Worm (Caenorhabditis elegans) whole organism, early embryonic: ENCODE measurements around the gene egli-1.

Experiments
- B0310.2 ChIP-seq: sonication (generic microtip); optimal IDR thresholded peaks from 2 replicates; lab custom pipeline; 2016; ENCODE audit warnings: mild to moderate bottlenecking, missing genetic modification characterization, missing compliant biosample characterization
- ama-1 ChIP-seq: fragments of 150-350 bp; optimal IDR thresholded peaks from 2 replicates; lab custom pipeline; 2014
- ceh-36 ChIP-seq: sonication (generic microtip); optimal IDR thresholded peaks from 2 replicates; lab custom pipeline; 2016; ENCODE audit warnings: missing genetic modification characterization, inconsistent platforms, missing compliant biosample characterization
- hmg-4 ChIP-seq: fragments of 200-800 bp; sonication (Bioruptor generic); optimal IDR thresholded peaks from 2 replicates; lab custom pipeline; 2018; ENCODE audit warnings: mild to moderate bottlenecking, missing genetic modification characterization, missing compliant biosample characterization
- hnd-1 ChIP-seq: sonication (generic microtip); optimal IDR thresholded peaks from 2 replicates; lab custom pipeline; 2016; ENCODE audit warnings: missing genetic modification characterization, missing compliant biosample characterization
- pes-1 ChIP-seq: fragments of 200-800 bp; sonication (Bioruptor generic); IDR thresholded peaks from 2 replicates; pipeline ENCODE4 v1.3.6; 2022; ENCODE audit warnings: missing genetic modification reagents, missing genetic modification characterization, missing compliant biosample characterization
- scrt-1 ChIP-seq: fragments of 200-800 bp; sonication (Bioruptor generic); IDR thresholded peaks from 2 replicates; pipeline ENCODE4 v1.3.6; 2022; ENCODE audit warnings: missing genetic modification characterization, missing compliant biosample characterization
- tbx-37 ChIP-seq: fragments of 200-800 bp; sonication (Bioruptor generic); conservative IDR thresholded peaks from 2 replicates; pipeline ENCODE4 v1.3.6; 2022; ENCODE audit warnings: missing genetic modification reagents, missing genetic modification characterization, missing compliant biosample characterization
- tra-4 ChIP-seq: sonication (generic microtip); optimal IDR thresholded peaks from 2 replicates; lab custom pipeline; 2017; ENCODE audit warnings: missing genetic modification characterization, missing compliant biosample characterization

- TF ChIP-seq hmg-4 (GFP tag; lab: Kevin White, UChicago) (peak; percentile 74), ceh-36 (no peak), ama-1 (lab: Kevin White, UChicago) (no peak), pes-1 (GFP tag; lab: Robert Waterston, UW) (no peak; the same call in 1 of the 2 replicates), B0310.2 (tag; lab: Kevin White, UChicago) (peak; percentile 14), scrt-1 (GFP tag; lab: Robert Waterston, UW) (no peak), hnd-1 (no peak), tra-4 (tag; lab: Kevin White, UChicago) (no peak), tbx-37 (GFP tag; lab: Robert Waterston, UW) (no peak)
Observed at ce11 chrII:9308614-9309046, 15.1 kb upstream of the egli-1 start.
